Fruit fly (Drosophila melanogaster) S2 (cell line): ENCODE data around the gene step.

Experiments
- CG8478 ChIP-seq: fragments of >200 bp; optimal IDR thresholded peaks from 2 replicates; lab custom pipeline; 2018
- CTCF ChIP-seq, 2 experiments: fragments of >200 bp; optimal IDR thresholded peaks; 2 replicates each; lab custom pipeline; 2018

DNA sequence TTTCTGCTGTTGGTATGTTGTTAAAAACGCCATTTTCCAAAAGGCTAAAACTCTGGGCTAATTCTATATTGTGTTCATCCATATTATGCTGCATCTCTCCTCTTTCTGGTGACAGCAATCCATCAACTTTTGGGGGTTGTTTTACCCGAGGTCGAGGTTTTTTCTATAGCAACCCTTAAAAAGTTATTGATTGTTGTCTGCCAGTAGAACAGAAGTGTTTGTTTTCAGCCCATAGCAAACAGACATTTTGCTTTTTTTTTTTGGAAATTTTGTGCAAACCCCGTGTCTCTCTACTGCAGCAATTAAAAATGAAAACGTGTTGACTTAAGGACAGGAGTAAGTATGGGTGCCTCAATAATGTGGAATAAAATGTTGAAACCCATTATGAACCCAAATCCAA lies 49.1 kb upstream of the step start:
- TF ChIP-seq CTCF (optimal IDR thresholded peaks at IDR 0.05; lab: Kevin White, UChicago) (no peak), CG8478 (lab: Kevin White, UChicago) (no peak)
